Worm (Caenorhabditis elegans) whole organism, L4 larva: ENCODE measurements around the gene Y102A5C.27.

Experiments used
- D1046.2 ChIP-seq: fragments of 200-800 bp; sonication (Bioruptor generic); IDR thresholded peaks from 2 replicates; pipeline ENCODE4 v1.3.6; 2022; ENCODE audit warnings: missing genetic modification characterization, missing compliant biosample characterization
- F10B5.3 ChIP-seq: sonication (generic microtip); optimal IDR thresholded peaks from 2 replicates; lab custom pipeline; 2016; ENCODE audit warnings: mild to moderate bottlenecking, missing genetic modification characterization, missing compliant biosample characterization
- R02D3.7 ChIP-seq: fragments of 150-350 bp; sonication (generic microtip); optimal IDR thresholded peaks from 3 replicates; lab custom pipeline; 2014; ENCODE audit warnings: missing biosample characterization, missing genetic modification characterization
- T20F7.1 ChIP-seq: fragments of 200-800 bp; sonication (Bioruptor generic); optimal IDR thresholded peaks from 2 replicates; lab custom pipeline; 2018; ENCODE audit warnings: mild to moderate bottlenecking, missing genetic modification characterization, missing compliant biosample characterization
- Y105C5A.15 ChIP-seq: fragments of 200-800 bp; sonication (Bioruptor generic); IDR thresholded peaks from 2 replicates; pipeline ENCODE4 v1.3.6; 2022; ENCODE audit warnings: missing genetic modification characterization, missing compliant biosample characterization
- Y75B8A.6 ChIP-seq: fragments of 200-800 bp; sonication (Bioruptor generic); IDR thresholded peaks from 2 replicates; pipeline ENCODE4 v1.3.6; 2022; ENCODE audit warnings: missing genetic modification reagents, missing genetic modification characterization, missing compliant biosample characterization
- ZK337.2 ChIP-seq: fragments of 200-800 bp; sonication (Bioruptor generic); IDR thresholded peaks from 2 replicates; pipeline ENCODE4 v1.3.6; 2022; ENCODE audit warnings: missing genetic modification reagents, missing genetic modification characterization, missing compliant biosample characterization
- ceh-20 ChIP-seq: fragments of 200-800 bp; sonication (Bioruptor generic); IDR thresholded peaks from 2 replicates; pipeline ENCODE4 v1.3.6; 2022; ENCODE audit warnings: missing genetic modification reagents, missing genetic modification characterization, missing compliant biosample characterization
- ceh-32 ChIP-seq: sonication (generic microtip); optimal IDR thresholded peaks from 2 replicates; lab custom pipeline; 2016; ENCODE audit warnings: mild to moderate bottlenecking, missing genetic modification characterization, missing compliant biosample characterization; ENCODE audit not compliant: poor library complexity
- ceh-44 ChIP-seq: fragments of 200-800 bp; sonication (Bioruptor generic); IDR thresholded peaks from 2 replicates; pipeline ENCODE4 v1.3.6; 2022; ENCODE audit warnings: missing genetic modification reagents, missing genetic modification characterization, missing compliant biosample characterization
- ceh-82 ChIP-seq: sonication (generic microtip); optimal IDR thresholded peaks from 2 replicates; lab custom pipeline; 2017; ENCODE audit warnings: missing biosample characterization, missing genetic modification characterization
- ces-1 ChIP-seq: fragments of 150-350 bp; sonication (generic microtip); optimal IDR thresholded peaks from 4 replicates; lab custom pipeline; 2014; ENCODE audit warnings: missing biosample characterization, missing genetic modification reagents, missing genetic modification characterization
- cey-2 ChIP-seq: sonication (generic microtip); optimal IDR thresholded peaks from 3 replicates; lab custom pipeline; 2017; ENCODE audit warnings: missing genetic modification characterization, mild to moderate bottlenecking, missing compliant biosample characterization, antibody characterized with exemption, borderline replicate concordance; ENCODE audit not compliant: insufficient read depth
- ctbp-1 ChIP-seq: fragments of 200-800 bp; sonication (Bioruptor generic); IDR thresholded peaks from 2 replicates; pipeline ENCODE4 v1.3.6; 2022; ENCODE audit warnings: missing genetic modification reagents, missing genetic modification characterization, missing compliant biosample characterization
- daf-19 ChIP-seq: fragments of 200-800 bp; sonication (Bioruptor generic); conservative IDR thresholded peaks from 2 replicates; pipeline ENCODE4 v1.3.6; 2022; ENCODE audit warnings: missing genetic modification characterization, missing compliant biosample characterization
- daf-8 ChIP-seq: fragments of 200-800 bp; sonication (Bioruptor generic); IDR thresholded peaks from 2 replicates; pipeline ENCODE4 v1.3.6; 2022; ENCODE audit warnings: missing genetic modification characterization, missing compliant biosample characterization
- dmd-9 ChIP-seq: fragments of 200-800 bp; sonication (Bioruptor generic); IDR thresholded peaks from 2 replicates; pipeline ENCODE4 v1.3.6; 2022; ENCODE audit warnings: missing genetic modification reagents, missing genetic modification characterization, missing compliant biosample characterization
- duxl-1 ChIP-seq: sonication (generic microtip); optimal IDR thresholded peaks from 2 replicates; lab custom pipeline; 2016; ENCODE audit warnings: mild to moderate bottlenecking, missing genetic modification characterization, moderate library complexity, missing compliant biosample characterization; ENCODE audit not compliant: poor library complexity
- egl-27 ChIP-seq: sonication (generic microtip); optimal IDR thresholded peaks from 3 replicates; lab custom pipeline; 2017; ENCODE audit warnings: missing biosample characterization, missing genetic modification reagents, missing genetic modification characterization
- fkh-10 ChIP-seq: fragments of 150-350 bp; optimal IDR thresholded peaks from 2 replicates; lab custom pipeline; 2014; ENCODE audit warnings: missing biosample characterization, missing genetic modification reagents, missing genetic modification characterization
- gei-8 ChIP-seq: fragments of 200-800 bp; sonication (Bioruptor generic); optimal IDR thresholded peaks from 2 replicates; lab custom pipeline; 2018; ENCODE audit warnings: mild to moderate bottlenecking, missing genetic modification characterization, missing compliant biosample characterization
- hif-1 ChIP-seq, 2 experiments: sonication (generic microtip); optimal IDR thresholded peaks; 2 replicates each; lab custom pipeline; 2016 to 2017; ENCODE audit warnings: missing compliant biosample characterization in 2 of 2, missing genetic modification characterization in 2 of 2, missing genetic modification reagents in 2 of 2, missing genotype in 2 of 2, mild to moderate bottlenecking in 1 of 2
- hlh-11 ChIP-seq: fragments of 200-800 bp; sonication (Bioruptor generic); optimal IDR thresholded peaks from 2 replicates; lab custom pipeline; 2018; ENCODE audit warnings: mild to moderate bottlenecking, missing genetic modification characterization, missing compliant biosample characterization
- hlh-30 ChIP-seq: sonication (generic microtip); optimal IDR thresholded peaks from 2 replicates; lab custom pipeline; 2017; ENCODE audit warnings: antibody characterized with exemption, mild to moderate bottlenecking, missing genetic modification characterization, missing compliant biosample characterization; ENCODE audit not compliant: insufficient read depth
- jun-1 ChIP-seq: fragments of 150-350 bp; optimal IDR thresholded peaks from 2 replicates; lab custom pipeline; 2014; ENCODE audit warnings: missing biosample characterization, missing genetic modification reagents, missing genetic modification characterization
- lim-7 ChIP-seq: fragments of 200-800 bp; sonication (Bioruptor generic); IDR thresholded peaks from 2 replicates; pipeline ENCODE4 v1.3.6; 2022; ENCODE audit warnings: missing genetic modification characterization, missing compliant biosample characterization
- lin-15B ChIP-seq: fragments of 150-350 bp; sonication (generic microtip); optimal IDR thresholded peaks from 3 replicates; lab custom pipeline; 2014; ENCODE audit warnings: missing biosample characterization, missing genetic modification characterization
- lin-29 ChIP-seq: fragments of 200-800 bp; sonication (Bioruptor generic); IDR thresholded peaks from 2 replicates; pipeline ENCODE4 v1.3.6; 2022; ENCODE audit warnings: missing genetic modification reagents, missing genetic modification characterization, missing compliant biosample characterization
- lin-38 ChIP-seq: fragments of 200-800 bp; sonication (Bioruptor generic); IDR thresholded peaks from 2 replicates; pipeline ENCODE4 v1.3.6; 2022; ENCODE audit warnings: missing genetic modification reagents, missing genetic modification characterization, missing compliant biosample characterization
- madf-5 ChIP-seq, 2 experiments: fragments of 200-800 bp; sonication (Bioruptor generic); IDR thresholded peaks; 2 replicates each; pipeline ENCODE4 v1.3.6; 2022; ENCODE audit warnings: missing compliant biosample characterization in 2 of 2, missing genetic modification characterization in 2 of 2
- mdl-1 ChIP-seq, 2 experiments: fragments of 150-350 bp in 1 of 2; sonication (generic microtip) in 1 of 2; optimal IDR thresholded peaks; 2 replicates each; lab custom pipeline; 2014 to 2017; ENCODE audit warnings: missing biosample characterization in 2 of 2, missing genetic modification characterization in 2 of 2
- mxl-3 ChIP-seq: fragments of 200-800 bp; sonication (Bioruptor generic); optimal IDR thresholded peaks from 2 replicates; lab custom pipeline; 2018; ENCODE audit warnings: mild to moderate bottlenecking, missing genetic modification characterization, missing compliant biosample characterization
- nhr-102 ChIP-seq: sonication (generic microtip); optimal IDR thresholded peaks from 2 replicates; lab custom pipeline; 2016; ENCODE audit warnings: mild to moderate bottlenecking, missing genetic modification characterization, moderate library complexity, missing compliant biosample characterization
- nhr-237 ChIP-seq: sonication (generic microtip); optimal IDR thresholded peaks from 2 replicates; lab custom pipeline; 2017; ENCODE audit warnings: missing biosample characterization, missing genetic modification characterization
- nhr-25 ChIP-seq: sonication (generic microtip); optimal IDR thresholded peaks from 2 replicates; lab custom pipeline; 2017; ENCODE audit warnings: missing genetic modification characterization, mild to moderate bottlenecking, missing compliant biosample characterization, antibody characterized with exemption, moderate library complexity, borderline replicate concordance; ENCODE audit not compliant: insufficient read depth
- nhr-48 ChIP-seq: sonication (generic microtip); optimal IDR thresholded peaks from 2 replicates; lab custom pipeline; 2016; ENCODE audit warnings: mild to moderate bottlenecking, missing genetic modification characterization, missing compliant biosample characterization
- nhr-6 ChIP-seq: fragments of 150-350 bp; optimal IDR thresholded peaks from 2 replicates; lab custom pipeline; 2014; ENCODE audit warnings: missing biosample characterization, missing genetic modification characterization
- nhr-76 ChIP-seq: fragments of 150-350 bp; optimal IDR thresholded peaks from 2 replicates; lab custom pipeline; 2014; ENCODE audit warnings: missing biosample characterization, missing genetic modification characterization
- nhr-77 ChIP-seq: fragments of 150-350 bp; optimal IDR thresholded peaks from 2 replicates; lab custom pipeline; 2014; ENCODE audit warnings: missing biosample characterization, missing genetic modification characterization
- php-3 ChIP-seq: fragments of 200-800 bp; sonication (Bioruptor generic); IDR thresholded peaks from 2 replicates; pipeline ENCODE4 v1.3.6; 2022; ENCODE audit warnings: missing genetic modification reagents, missing genetic modification characterization, missing compliant biosample characterization
- saeg-2 ChIP-seq: fragments of 200-800 bp; sonication (Bioruptor generic); IDR thresholded peaks from 2 replicates; pipeline ENCODE4 v1.3.6; 2022; ENCODE audit warnings: missing genetic modification reagents, missing genetic modification characterization, missing compliant biosample characterization
- spr-3 ChIP-seq: fragments of 200-800 bp; sonication (Bioruptor generic); optimal IDR thresholded peaks from 2 replicates; lab custom pipeline; 2018; ENCODE audit warnings: mild to moderate bottlenecking, missing genetic modification characterization, missing compliant biosample characterization
- unc-130 ChIP-seq: sonication (generic microtip); optimal IDR thresholded peaks from 2 replicates; lab custom pipeline; 2016; ENCODE audit warnings: missing genetic modification reagents, missing genetic modification characterization, missing compliant biosample characterization
- unc-62 ChIP-seq, 3 experiments: fragments of 150-350 bp in 1 of 3; sonication (generic microtip); optimal IDR thresholded peaks in 2 of 3; peaks in 1 of 3; 1 replicate in 1 of 3; 2 replicates in 2 of 3; lab custom pipeline; 2014 to 2017; ENCODE audit warnings: missing biosample characterization in 3 of 3, missing genetic modification characterization in 3 of 3, missing genetic modification reagents in 3 of 3, missing genotype in 1 of 3
- zag-1 ChIP-seq: fragments of 150-350 bp; optimal IDR thresholded peaks from 2 replicates; lab custom pipeline; 2014; ENCODE audit warnings: missing biosample characterization, missing genetic modification characterization
- zfp-3 ChIP-seq: fragments of 200-800 bp; sonication (Bioruptor generic); conservative IDR thresholded peaks from 2 replicates; pipeline ENCODE4 v1.3.6; 2022; ENCODE audit warnings: missing genetic modification reagents, missing genetic modification characterization, missing compliant biosample characterization
- ztf-11 ChIP-seq: fragments of 150-350 bp; optimal IDR thresholded peaks from 2 replicates; lab custom pipeline; 2014; ENCODE audit warnings: missing biosample characterization, missing genetic modification characterization

Gene Y102A5C.27

DNA sequence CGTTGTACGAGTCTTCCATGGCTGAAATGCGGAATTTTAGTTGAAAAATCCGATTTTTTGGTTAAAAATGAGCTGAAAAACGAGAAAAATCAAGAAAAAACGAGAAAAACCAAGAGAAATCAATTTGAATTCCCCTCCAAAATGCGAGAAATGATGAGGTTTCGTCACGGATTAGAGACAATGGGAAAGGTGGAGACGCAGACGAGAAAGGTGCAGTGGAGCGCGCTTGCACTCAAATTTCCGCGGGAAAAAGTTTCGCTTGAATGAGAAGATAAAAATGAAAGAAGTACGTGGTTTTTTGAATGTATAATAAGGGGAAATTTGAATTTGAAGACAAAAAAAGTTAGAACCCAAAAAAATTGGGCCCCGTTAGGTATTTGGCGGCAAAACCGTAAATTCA lies 22.9 kb downstream of the Y102A5C.27 start, which contains the start of gene efl-1 (continued):
- peak; percentile 1 for TF ChIP-seq lin-15B (tag; lab: Kevin White, UChicago)
- no peak for TF ChIP-seq nhr-48 (tag; lab: Kevin White, UChicago)
- peak; percentile 67 for TF ChIP-seq T20F7.1 (GFP tag; lab: Kevin White, UChicago)
- TF ChIP-seq hif-1 (tag; optimal IDR thresholded peaks at IDR 0.05; lab: Kevin White, UChicago), result no peak
- no peak for TF ChIP-seq D1046.2
- TF ChIP-seq egl-27 (tag; lab: Kevin White, UChicago), result no peak
- TF ChIP-seq jun-1, result peak; percentile 62
- peak; percentile 94 for TF ChIP-seq nhr-6 (tag; lab: Kevin White, UChicago)
- peak; percentile 99 for TF ChIP-seq lin-38 (GFP tag; lab: Robert Waterston, UW)
- TF ChIP-seq zag-1 (tag; lab: Kevin White, UChicago), result no peak
- peak in 1 of 2 experiments; percentile 37 for TF ChIP-seq mdl-1 (tag; optimal IDR thresholded peaks at IDR 0.05; lab: Kevin White, UChicago)
- TF ChIP-seq Y105C5A.15 (GFP tag; lab: Robert Waterston, UW), result no peak
- TF ChIP-seq lin-29, result peak; percentile 57; the same call in 1 of the 2 replicates
- peak; percentile 79 for TF ChIP-seq fkh-10 (GFP tag; lab: Kevin White, UChicago)
- TF ChIP-seq nhr-77 (tag; lab: Kevin White, UChicago), result peak; percentile 87
- no peak for TF ChIP-seq F10B5.3 (tag; lab: Kevin White, UChicago)
- peak; percentile 4 for TF ChIP-seq nhr-76 (tag; lab: Kevin White, UChicago)
- TF ChIP-seq ZK337.2 (GFP tag; lab: Robert Waterston, UW), result no peak
- TF ChIP-seq zfp-3 (GFP tag; lab: Robert Waterston, UW), result 0 out of 2 replicates have a peak, but pooled peaks have one; percentile 39
- TF ChIP-seq Y75B8A.6 (GFP tag; lab: Robert Waterston, UW), result no peak
- TF ChIP-seq dmd-9 (GFP tag; lab: Robert Waterston, UW), result 0 out of 2 replicates have a peak, but pooled peaks have one; percentile 41
- TF ChIP-seq nhr-237, result no peak
- TF ChIP-seq daf-8, result no peak
- TF ChIP-seq nhr-102 (tag; lab: Kevin White, UChicago), result peak; percentile 79
- no peak for TF ChIP-seq saeg-2 (GFP tag; lab: Robert Waterston, UW)
- peak; percentile 90 for TF ChIP-seq ceh-20 (GFP tag; lab: Robert Waterston, UW)
- TF ChIP-seq gei-8, result no peak
- peak; percentile 61; the same call in 1 of the 2 replicates for TF ChIP-seq ceh-44
- peak; percentile 45 for TF ChIP-seq ces-1 (GFP tag; lab: Kevin White, UChicago)
- no peak for TF ChIP-seq php-3 (GFP tag; lab: Robert Waterston, UW)
- peak; percentile 62 for TF ChIP-seq spr-3
- no peak for TF ChIP-seq ceh-32 (tag; lab: Kevin White, UChicago)
- no peak for TF ChIP-seq mxl-3 (GFP tag; lab: Kevin White, UChicago)
- peak; percentile 89 for TF ChIP-seq hlh-30 (tag; lab: Kevin White, UChicago)
- TF ChIP-seq cey-2 (tag; lab: Kevin White, UChicago), result no peak
- no peak for TF ChIP-seq lim-7 (GFP tag; lab: Robert Waterston, UW)

DNA sequence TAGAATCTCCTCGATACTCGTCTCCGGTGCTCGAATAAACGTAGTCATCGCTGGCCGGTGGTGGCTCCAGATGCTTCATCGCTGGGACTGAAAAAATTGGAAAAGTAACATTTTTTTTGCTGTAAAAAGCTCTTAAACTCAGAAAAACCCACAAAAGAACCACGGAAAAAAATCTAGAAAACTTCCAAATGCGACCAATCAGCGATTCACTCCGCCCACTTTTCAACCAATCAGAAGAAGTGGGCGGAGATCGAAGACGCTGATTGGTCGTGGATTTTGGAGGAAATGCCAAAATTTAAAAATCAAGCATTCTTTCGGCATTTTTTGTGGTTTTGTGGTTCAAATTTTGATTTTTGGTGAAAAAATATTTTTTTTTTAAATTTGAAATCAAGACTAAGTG lies 29.5 kb downstream of the Y102A5C.27 start:
- TF ChIP-seq zag-1 (tag; lab: Kevin White, UChicago) (no peak), unc-62 (GFP tag; optimal IDR thresholded peaks at IDR 0.05 in 1 of 2; lab: Kevin White, UChicago) (peak in 1 of 2 experiments; percentile 30), unc-62 (tag; optimal IDR thresholded peaks at IDR 0.05; lab: Kevin White, UChicago) (no peak)

DNA sequence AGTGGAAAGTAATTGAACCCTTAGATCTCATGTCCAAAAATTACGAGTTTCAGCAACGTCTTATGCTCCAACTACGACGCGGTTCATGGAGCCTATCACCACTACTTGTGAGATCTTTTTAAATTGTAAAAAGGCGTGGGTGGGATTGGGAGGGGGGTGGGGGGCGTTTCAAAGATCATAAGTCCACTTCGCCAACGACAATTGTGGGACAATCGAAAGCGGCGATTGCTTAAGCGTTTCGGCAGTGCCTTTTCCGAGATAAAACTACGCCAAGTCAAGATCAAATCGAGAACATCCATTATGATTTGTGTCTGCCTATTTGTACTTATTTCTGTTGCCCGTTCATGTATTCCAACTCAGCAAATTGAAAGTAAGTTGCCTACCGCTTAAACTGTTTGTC lies 32.3 kb downstream of the Y102A5C.27 start, which contains the start of gene clec-239:
Gene clec-239 (plus strand): TSS at position 301 of the 400 bp plus-strand sequence.
- TF ChIP-seq ztf-11 (tag; lab: Kevin White, UChicago) (no peak), ceh-20 (GFP tag; lab: Robert Waterston, UW) (no peak), madf-5 (GFP tag; IDR thresholded peaks at IDR 0.05; lab: Robert Waterston, UW) (no peak), jun-1 (no peak), unc-130 (GFP tag; lab: Kevin White, UChicago) (no peak), hlh-11 (tag; lab: Kevin White, UChicago) (no peak), ctbp-1 (no peak), duxl-1 (tag; lab: Kevin White, UChicago) (no peak), nhr-77 (tag; lab: Kevin White, UChicago) (no peak), lin-29 (no peak), nhr-25 (no peak), R02D3.7 (tag; lab: Kevin White, UChicago) (no peak), zfp-3 (GFP tag; lab: Robert Waterston, UW) (no peak), daf-19 (GFP tag; lab: Robert Waterston, UW) (no peak), ceh-82 (tag; lab: Kevin White, UChicago) (no peak)
